Fruit fly (Drosophila melanogaster): ENCODE measurements around the gene PolZ2.

DNA sequence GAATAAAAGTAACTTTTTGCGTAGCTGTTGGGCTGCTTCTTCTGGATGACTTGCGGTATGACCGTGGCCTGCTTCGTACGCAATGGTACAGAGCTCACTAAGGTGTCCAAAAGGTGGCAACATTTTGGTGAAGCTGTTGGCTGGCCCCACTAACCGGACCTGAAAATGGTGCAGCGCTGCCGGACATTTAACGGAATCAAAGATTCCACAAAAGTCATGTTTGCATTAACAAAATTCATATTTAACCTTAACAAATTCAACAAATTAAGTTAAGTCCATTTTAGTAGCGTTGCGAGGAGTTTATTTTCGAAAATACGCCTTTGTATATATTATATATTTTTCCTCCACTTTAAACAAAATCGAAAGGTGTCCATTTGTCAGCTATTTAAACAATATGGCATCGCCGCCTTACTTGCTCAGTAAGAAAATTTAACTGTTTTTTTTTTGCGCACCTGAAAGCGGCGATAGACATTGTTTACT, 12.4 kb downstream of the PolZ2 start, which contains the start of the genes kra and SecS:
- TF ChIP-seq CG8478 (optimal IDR thresholded peaks at IDR 0.05) (no peak), psq (optimal IDR thresholded peaks at IDR 0.05) (no peak), usp (GFP tag; optimal IDR thresholded peaks at IDR 0.05) (no peak), EcR (GFP tag; optimal IDR thresholded peaks at IDR 0.05) (no peak)

Measured in whole organism.